Fruit fly (Drosophila melanogaster) whole organism, prepupa: ENCODE measurements around the gene Cf2.

Experiments used
- Blimp-1 ChIP-seq: fragments of 200-800 bp; sonication (Bioruptor generic); optimal IDR thresholded peaks from 3 replicates; lab custom pipeline; 2017; ENCODE audit warnings: missing biosample characterization, missing genetic modification characterization, mild to moderate bottlenecking, moderate library complexity, missing genetic modification reagents
- CG10631 ChIP-seq: fragments of 200-800 bp; sonication (Bioruptor generic); optimal IDR thresholded peaks from 2 replicates; lab custom pipeline; 2016; ENCODE audit warnings: missing biosample characterization, missing genetic modification characterization
- CG10669 ChIP-seq: fragments of 200-800 bp; sonication (Bioruptor generic); optimal IDR thresholded peaks from 3 replicates; lab custom pipeline; 2018; ENCODE audit warnings: missing biosample characterization, mild to moderate bottlenecking, missing genetic modification characterization, moderate library complexity
- CG11294 ChIP-seq: fragments of 200-800 bp; sonication (Bioruptor generic); IDR thresholded peaks from 2 replicates; pipeline ENCODE4 v1.3.6; 2022; ENCODE audit warnings: missing biosample characterization, missing genetic modification characterization
- CG11762 ChIP-seq: fragments of 200-800 bp; sonication (Bioruptor generic); optimal IDR thresholded peaks from 3 replicates; lab custom pipeline; 2016; ENCODE audit warnings: missing biosample characterization, missing genetic modification characterization; ENCODE audit not compliant: insufficient read depth
- CG11902 ChIP-seq: fragments of 200-800 bp; sonication (Bioruptor generic); optimal IDR thresholded peaks from 3 replicates; lab custom pipeline; 2016; ENCODE audit warnings: missing biosample characterization, missing genetic modification characterization
- CG15336 ChIP-seq: fragments of 200-800 bp; sonication (Bioruptor generic); IDR thresholded peaks from 2 replicates; pipeline ENCODE4 v1.3.6; 2022; ENCODE audit warnings: missing biosample characterization, missing genetic modification characterization
- CG1621 ChIP-seq: fragments of 200-800 bp; sonication (Bioruptor generic); optimal IDR thresholded peaks from 3 replicates; lab custom pipeline; 2018; ENCODE audit warnings: missing biosample characterization, mild to moderate bottlenecking, missing genetic modification characterization
- CG16779 ChIP-seq: fragments of 200-800 bp; sonication (Bioruptor generic); optimal IDR thresholded peaks from 3 replicates; lab custom pipeline; 2017; ENCODE audit warnings: missing biosample characterization, mild to moderate bottlenecking, missing genetic modification characterization
- CG3032 ChIP-seq: fragments of 200-800 bp; optimal IDR thresholded peaks from 2 replicates; lab custom pipeline; 2019; ENCODE audit warnings: missing biosample characterization, mild to moderate bottlenecking, missing genetic modification characterization, moderate library complexity
- CG31627 ChIP-seq: fragments of 200-800 bp; sonication (Bioruptor generic); optimal IDR thresholded peaks from 3 replicates; lab custom pipeline; 2016; ENCODE audit warnings: missing biosample characterization, missing genetic modification characterization
- CG34406 ChIP-seq: fragments of 200-800 bp; sonication (Bioruptor generic); optimal IDR thresholded peaks from 3 replicates; lab custom pipeline; 2016; ENCODE audit warnings: missing biosample characterization, missing genetic modification characterization
- CG6163 ChIP-seq: fragments of 200-800 bp; sonication (Bioruptor generic); IDR thresholded peaks from 3 replicates; pipeline ENCODE4 v1.3.6; 2022; ENCODE audit warnings: missing biosample characterization, missing genetic modification characterization
- CG6276 ChIP-seq: fragments of 200-800 bp; sonication (Bioruptor generic); optimal IDR thresholded peaks from 2 replicates; lab custom pipeline; 2017; ENCODE audit warnings: missing biosample characterization, mild to moderate bottlenecking, missing genetic modification characterization
- CG6792 ChIP-seq: fragments of 200-800 bp; sonication (Bioruptor generic); optimal IDR thresholded peaks from 3 replicates; lab custom pipeline; 2016; ENCODE audit warnings: missing biosample characterization, missing genetic modification characterization
- CG6808 ChIP-seq: fragments of 200-800 bp; sonication (Bioruptor generic); optimal IDR thresholded peaks from 3 replicates; lab custom pipeline; 2017; ENCODE audit warnings: missing biosample characterization, missing genetic modification characterization, mild to moderate bottlenecking, moderate library complexity, missing genetic modification reagents
- CG7368 ChIP-seq: fragments of 200-800 bp; sonication (Bioruptor generic); optimal IDR thresholded peaks from 3 replicates; lab custom pipeline; 2016; ENCODE audit warnings: missing biosample characterization, missing genetic modification characterization
- CG8119 ChIP-seq: fragments of 200-800 bp; sonication (Bioruptor generic); IDR thresholded peaks from 3 replicates; pipeline ENCODE4 v1.3.6; 2022; ENCODE audit warnings: missing biosample characterization, missing genetic modification characterization
- CG9139 ChIP-seq: fragments of 200-800 bp; sonication (Bioruptor generic); optimal IDR thresholded peaks from 3 replicates; lab custom pipeline; 2017; ENCODE audit warnings: missing biosample characterization, mild to moderate bottlenecking, missing genetic modification characterization
- Eip78C ChIP-seq: fragments of 200-800 bp; sonication (Bioruptor generic); peaks from one replicate; lab custom pipeline; 2016; ENCODE audit warnings: missing biosample characterization, missing genetic modification characterization
- Eip93F ChIP-seq: fragments of 200-800 bp; sonication (Bioruptor generic); optimal IDR thresholded peaks from 2 replicates; lab custom pipeline; 2016; ENCODE audit warnings: missing biosample characterization, mild to moderate bottlenecking, missing genetic modification characterization
- Ets21C ChIP-seq: fragments of 200-800 bp; sonication (Bioruptor generic); optimal IDR thresholded peaks from 3 replicates; lab custom pipeline; 2016; ENCODE audit warnings: missing biosample characterization, missing genetic modification characterization
- Ets96B ChIP-seq: fragments of 200-800 bp; optimal IDR thresholded peaks from 2 replicates; lab custom pipeline; 2019; ENCODE audit warnings: missing biosample characterization, mild to moderate bottlenecking, missing genetic modification characterization, moderate library complexity
- Hr38 ChIP-seq: sonication (Bioruptor generic); optimal IDR thresholded peaks from 2 replicates; lab custom pipeline; 2016; ENCODE audit warnings: missing biosample characterization, missing genetic modification characterization
- Hr39 ChIP-seq: fragments of 200-800 bp; sonication (Bioruptor generic); optimal IDR thresholded peaks from 2 replicates; lab custom pipeline; 2016; ENCODE audit warnings: missing biosample characterization, missing genetic modification characterization
- Met ChIP-seq: fragments of 200-800 bp; sonication (Bioruptor generic); optimal IDR thresholded peaks from 3 replicates; lab custom pipeline; 2016; ENCODE audit warnings: missing biosample characterization, missing genetic modification characterization
- OdsH ChIP-seq: fragments of 200-800 bp; sonication (Bioruptor generic); optimal IDR thresholded peaks from 3 replicates; lab custom pipeline; 2016; ENCODE audit warnings: missing biosample characterization, missing genetic modification characterization
- Smox ChIP-seq: fragments of 200-800 bp; sonication (Bioruptor generic); optimal IDR thresholded peaks from 3 replicates; lab custom pipeline; 2016; ENCODE audit warnings: missing biosample characterization, missing genetic modification characterization
- Sox102F ChIP-seq: fragments of 200-800 bp; sonication (Bioruptor generic); optimal IDR thresholded peaks from 2 replicates; lab custom pipeline; 2016; ENCODE audit warnings: missing biosample characterization, mild to moderate bottlenecking, missing genetic modification characterization
- Sox14 ChIP-seq: fragments of 200-800 bp; sonication (Bioruptor generic); optimal IDR thresholded peaks from 3 replicates; lab custom pipeline; 2016; ENCODE audit warnings: missing biosample characterization, missing genetic modification characterization
- Sox15 ChIP-seq: fragments of 200-800 bp; sonication (Bioruptor generic); optimal IDR thresholded peaks from 3 replicates; lab custom pipeline; 2016; ENCODE audit warnings: missing biosample characterization, missing genetic modification characterization
- acj6 ChIP-seq: fragments of 200-800 bp; sonication (Bioruptor generic); optimal IDR thresholded peaks from 3 replicates; lab custom pipeline; 2016; ENCODE audit warnings: missing biosample characterization, missing genetic modification characterization
- dac ChIP-seq: fragments of 200-800 bp; sonication (Bioruptor generic); optimal IDR thresholded peaks from 2 replicates; lab custom pipeline; 2017; ENCODE audit warnings: missing biosample characterization, mild to moderate bottlenecking, missing genetic modification characterization
- dsx ChIP-seq: fragments of 200-800 bp; optimal IDR thresholded peaks from 3 replicates; lab custom pipeline; 2019; ENCODE audit warnings: missing biosample characterization, mild to moderate bottlenecking, missing genetic modification characterization, moderate library complexity; ENCODE audit not compliant: poor library complexity, severe bottlenecking
- eg ChIP-seq: fragments of 200-800 bp; sonication (Bioruptor generic); IDR thresholded peaks from 3 replicates; pipeline ENCODE4 v1.3.6; 2022; ENCODE audit warnings: missing biosample characterization, missing genetic modification characterization
- esn ChIP-seq: fragments of 200-800 bp; sonication (Bioruptor generic); optimal IDR thresholded peaks from 2 replicates; lab custom pipeline; 2016; ENCODE audit warnings: missing biosample characterization, mild to moderate bottlenecking, missing genetic modification characterization, moderate library complexity
- fd59A ChIP-seq: fragments of 200-800 bp; sonication (Bioruptor generic); optimal IDR thresholded peaks from 2 replicates; lab custom pipeline; 2017; ENCODE audit warnings: missing biosample characterization, mild to moderate bottlenecking, missing genetic modification characterization, missing genetic modification reagents
- fd85E ChIP-seq: fragments of 200-800 bp; sonication (Bioruptor generic); optimal IDR thresholded peaks from 3 replicates; lab custom pipeline; 2016; ENCODE audit warnings: missing biosample characterization, missing genetic modification characterization
- fkh ChIP-seq: fragments of 200-800 bp; sonication (Bioruptor generic); optimal IDR thresholded peaks from 3 replicates; lab custom pipeline; 2017; ENCODE audit warnings: missing biosample characterization, mild to moderate bottlenecking, missing genetic modification characterization, moderate library complexity
- lz ChIP-seq: fragments of 200-800 bp; sonication (Bioruptor generic); optimal IDR thresholded peaks from 3 replicates; lab custom pipeline; 2016; ENCODE audit warnings: missing biosample characterization, missing genetic modification characterization
- net ChIP-seq: fragments of 200-800 bp; sonication (Bioruptor generic); optimal IDR thresholded peaks from 3 replicates; lab custom pipeline; 2016; ENCODE audit warnings: missing biosample characterization, missing genetic modification characterization
- pdm3 ChIP-seq: fragments of 200-800 bp; sonication (Bioruptor generic); optimal IDR thresholded peaks from 3 replicates; lab custom pipeline; 2016; ENCODE audit warnings: missing biosample characterization, missing genetic modification characterization
- salr ChIP-seq, 2 experiments: fragments of 200-800 bp; sonication (Bioruptor generic); optimal IDR thresholded peaks; 3 replicates each; lab custom pipeline; 2016 to 2018; ENCODE audit warnings: missing biosample characterization in 2 of 2, missing genetic modification characterization in 2 of 2, mild to moderate bottlenecking in 1 of 2
- spab ChIP-seq: fragments of 200-800 bp; sonication (Bioruptor generic); optimal IDR thresholded peaks from 2 replicates; lab custom pipeline; 2017; ENCODE audit warnings: missing biosample characterization, mild to moderate bottlenecking, missing genetic modification characterization, missing genetic modification reagents
- ss ChIP-seq, 2 experiments: fragments of 200-800 bp; sonication (Bioruptor generic); optimal IDR thresholded peaks; 2 replicates in 1 of 2; 3 replicates in 1 of 2; lab custom pipeline; 2017 to 2018; ENCODE audit warnings: mild to moderate bottlenecking in 2 of 2, missing biosample characterization in 2 of 2, missing genetic modification characterization in 2 of 2, moderate library complexity in 1 of 2
- svp ChIP-seq: fragments of 200-800 bp; sonication (Bioruptor generic); peaks from one replicate; lab custom pipeline; 2016; ENCODE audit warnings: missing biosample characterization, missing genetic modification characterization
- topi ChIP-seq: fragments of 200-800 bp; sonication (Bioruptor generic); optimal IDR thresholded peaks from 3 replicates; lab custom pipeline; 2016; ENCODE audit warnings: missing biosample characterization, missing genetic modification characterization
- vri ChIP-seq: fragments of 200-800 bp; sonication (Bioruptor generic); optimal IDR thresholded peaks from 3 replicates; lab custom pipeline; 2016; ENCODE audit warnings: missing biosample characterization, mild to moderate bottlenecking, missing genetic modification characterization

Cf2 gene

dm6 chr2L:4850356-4850755 lies 32.6 kb downstream of the Cf2 start, which contains the start of the genes mRpS2 and Mon1 (continued):
- TF ChIP-seq topi (peak; percentile 87), CG8119 (GFP tag; lab: Robert Waterston, UW) (peak; percentile 95), CG6792 (GFP tag; lab: Kevin White, UChicago) (peak; percentile 90), Met (GFP tag; lab: Kevin White, UChicago) (peak; percentile 90), lz (GFP tag; lab: Kevin White, UChicago) (peak; percentile 91), net (peak; percentile 88), eg (peak; percentile 97), vri (peak; percentile 76), CG11902 (peak; percentile 91), Sox102F (GFP tag; lab: Kevin White, UChicago) (peak; percentile 88), CG3032 (peak; percentile 96), OdsH (GFP tag; lab: Kevin White, UChicago) (peak; percentile 97), ss (GFP tag; optimal IDR thresholded peaks at IDR 0.05; lab: Kevin White, UChicago) (no peak), CG1621 (tag; lab: Kevin White, UChicago) (peak; percentile 70), svp (GFP tag; lab: Kevin White, UChicago) (no peak), CG34406 (GFP tag; lab: Kevin White, UChicago) (peak; percentile 90), fkh (GFP tag; lab: Kevin White, UChicago) (peak; percentile 73), dac (GFP tag; lab: Kevin White, UChicago) (peak; percentile 87), CG6808 (GFP tag; lab: Kevin White, UChicago) (no peak), Eip93F (GFP tag; lab: Kevin White, UChicago) (peak; percentile 79), CG31627 (peak; percentile 89), spab (GFP tag; lab: Kevin White, UChicago) (peak; percentile 81), CG9139 (no peak), CG15336 (GFP tag; lab: Robert Waterston, UW) (peak; percentile 92)

- no peak for TF ChIP-seq CG9139
- TF ChIP-seq CG6163 = no peak
- TF ChIP-seq CG7368 (GFP tag; lab: Kevin White, UChicago) = no peak
- no peak for TF ChIP-seq CG10631 (GFP tag; lab: Kevin White, UChicago)
- no peak for TF ChIP-seq CG6808 (GFP tag; lab: Kevin White, UChicago)
- TF ChIP-seq Sox15 = peak; percentile 9
- no peak for TF ChIP-seq Ets21C (GFP tag; lab: Kevin White, UChicago)
- no peak for TF ChIP-seq pdm3 (GFP tag; lab: Kevin White, UChicago)
- TF ChIP-seq CG6276 = no peak
- TF ChIP-seq Eip93F (GFP tag; lab: Kevin White, UChicago) = peak; percentile 60
- TF ChIP-seq Hr39 (GFP tag; lab: Kevin White, UChicago) = peak; percentile 47
- TF ChIP-seq Sox14 (GFP tag; lab: Kevin White, UChicago) = no peak
- peak; percentile 74 for TF ChIP-seq Eip78C (GFP tag; lab: Kevin White, UChicago)
- no peak for TF ChIP-seq CG11902
- no peak for TF ChIP-seq Ets96B
- TF ChIP-seq fd85E (GFP tag; lab: Kevin White, UChicago) = no peak
- TF ChIP-seq CG10669 (GFP tag; lab: Kevin White, UChicago) = no peak
- no peak for TF ChIP-seq vri
- no peak for TF ChIP-seq CG11762 (GFP tag; lab: Kevin White, UChicago)
- no peak for TF ChIP-seq dsx (GFP tag; lab: Kevin White, UChicago)
- peak; percentile 59 for TF ChIP-seq esn (GFP tag; lab: Kevin White, UChicago)
- TF ChIP-seq CG16779 = no peak
- TF ChIP-seq acj6 (GFP tag; lab: Kevin White, UChicago) = no peak
- no peak for TF ChIP-seq fkh (GFP tag; lab: Kevin White, UChicago)
- no peak for TF ChIP-seq CG8119 (GFP tag; lab: Robert Waterston, UW)
- no peak for TF ChIP-seq fd59A
- no peak for TF ChIP-seq Hr38
- TF ChIP-seq CG31627 = peak; percentile 54
- TF ChIP-seq spab (GFP tag; lab: Kevin White, UChicago) = no peak
- TF ChIP-seq Blimp-1 (GFP tag; lab: Kevin White, UChicago) = no peak
- TF ChIP-seq CG3032 = peak; percentile 17
- TF ChIP-seq ss (GFP tag; optimal IDR thresholded peaks at IDR 0.05; lab: Kevin White, UChicago) = no peak
- TF ChIP-seq CG34406 (GFP tag; lab: Kevin White, UChicago) = no peak
- no peak for TF ChIP-seq Sox102F (GFP tag; lab: Kevin White, UChicago)
- TF ChIP-seq salr (GFP tag; optimal IDR thresholded peaks at IDR 0.05; lab: Kevin White, UChicago) = no peak
- TF ChIP-seq CG11294 (GFP tag; lab: Robert Waterston, UW) = no peak
- no peak for TF ChIP-seq Smox (GFP tag; lab: Kevin White, UChicago)
Measured at dm6 chr2L:4847191-4847853, 35.6 kb downstream of the Cf2 start, which contains the start of the genes mxt and CG11927. Gene mxt (minus strand): TSS chr2L:4847295. Gene CG11927 (plus strand): TSS chr2L:4847766.
